Fruit fly (Drosophila melanogaster): Measurements from ENCODE around the gene sqd.

The sqd gene

dm6 chr3R:13693753-13694152, 47.6 kb upstream of the sqd start, which contains the start of gene CG14367:
Gene CG14367 (plus strand): TSS chr3R:13694053.
- TF ChIP-seq Elba2 (GFP tag; optimal IDR thresholded peaks at IDR 0.05) (no peak), Xrp1 (GFP tag; IDR thresholded peaks at IDR 0.05) (no peak)

dm6 chr3R:13686371-13687211, 40.5 kb upstream of the sqd start, which contains the start of gene omd:
Gene omd (minus strand): TSS chr3R:13687210.
- TF ChIP-seq CG6254 (GFP tag; optimal IDR thresholded peaks at IDR 0.05), result peak; percentile 61
- TF ChIP-seq CTCF (GFP tag; optimal IDR thresholded peaks at IDR 0.05), result peak; percentile 36
- no peak for TF ChIP-seq nerfin-2 (GFP tag; IDR thresholded peaks at IDR 0.05; ENCODE audit: partially characterized antibody)
- TF ChIP-seq twi (tag; optimal IDR thresholded peaks at IDR 0.05), result no peak
- peak; percentile 19 for TF ChIP-seq Sox102F (GFP tag; optimal IDR thresholded peaks at IDR 0.05)
- TF ChIP-seq CG32532 (GFP tag; IDR thresholded peaks at IDR 0.05), result peak; percentile 43
- no peak for TF ChIP-seq Scr (GFP tag; IDR thresholded peaks at IDR 0.05; ENCODE audit: partially characterized antibody)
- no peak for TF ChIP-seq CG3726 (GFP tag; IDR thresholded peaks at IDR 0.05)
- peak; percentile 44 for TF ChIP-seq CG12942 (GFP tag; optimal IDR thresholded peaks at IDR 0.05)
- peak; percentile 43 for TF ChIP-seq chn (GFP tag; optimal IDR thresholded peaks at IDR 0.05)
- peak; percentile 77 for TF ChIP-seq caup (GFP tag; optimal IDR thresholded peaks at IDR 0.05; ENCODE audit: severe bottlenecking)
- peak; percentile 10 for TF ChIP-seq MESR4 (GFP tag; optimal IDR thresholded peaks at IDR 0.05)
- TF ChIP-seq CG12219 (GFP tag; optimal IDR thresholded peaks at IDR 0.05), result peak; percentile 61
- TF ChIP-seq CG14441 (GFP tag; IDR thresholded peaks at IDR 0.05), result peak; percentile 59; the same call in 1 of the 2 replicates
- TF ChIP-seq CG31388 (GFP tag; optimal IDR thresholded peaks at IDR 0.05), result no peak
- TF ChIP-seq CG17612 (GFP tag; IDR thresholded peaks at IDR 0.05), result peak; percentile 45; the same call in 1 of the 2 replicates
- peak; percentile 82 for TF ChIP-seq CG10431 (GFP tag; optimal IDR thresholded peaks at IDR 0.05)
- peak; percentile 26; the same call in 1 of the 2 replicates for TF ChIP-seq al (GFP tag; IDR thresholded peaks at IDR 0.05)
- peak; percentile 81 for TF ChIP-seq grn (GFP tag; optimal IDR thresholded peaks at IDR 0.05)
- peak; percentile 52 for TF ChIP-seq en (GFP tag; optimal IDR thresholded peaks at IDR 0.05)
- TF ChIP-seq cas (GFP tag; IDR thresholded peaks at IDR 0.05), result no peak
- TF ChIP-seq CG13123 (GFP tag; optimal IDR thresholded peaks at IDR 0.05), result peak; percentile 33
- no peak for TF ChIP-seq CG7357 (GFP tag; IDR thresholded peaks at IDR 0.05)
- TF ChIP-seq run (tag; optimal IDR thresholded peaks at IDR 0.05), result no peak
- TF ChIP-seq CG8924 (tag; optimal IDR thresholded peaks at IDR 0.05), result peak; percentile 62
- no peak for TF ChIP-seq CG4730 (GFP tag; IDR thresholded peaks at IDR 0.05)
- peak; percentile 11 for TF ChIP-seq trem (tag; optimal IDR thresholded peaks at IDR 0.05)
- no peak for TF ChIP-seq Dip2 (GFP tag; IDR thresholded peaks at IDR 0.05)
- TF ChIP-seq croc (GFP tag; conservative IDR thresholded peaks at IDR 0.05), result peak; percentile 29; the same call in 2 of the 3 replicates
- TF ChIP-seq Pdp1 (GFP tag; optimal IDR thresholded peaks at IDR 0.05), result peak; percentile 43 to 83
- 0 out of 2 replicates have a peak, but pooled peaks have one; percentile 30 for TF ChIP-seq sens-2 (GFP tag; IDR thresholded peaks at IDR 0.05)
- 0 out of 2 replicates have a peak, but pooled peaks have one; percentile 15 for TF ChIP-seq CG3847 (GFP tag; IDR thresholded peaks at IDR 0.05)
- TF ChIP-seq CkIIα-i1 (GFP tag; IDR thresholded peaks at IDR 0.05), result no peak
- TF ChIP-seq CG8290 (GFP tag; optimal IDR thresholded peaks at IDR 0.05), result no peak
- peak in 1 of 2 experiments; percentile 51 for TF ChIP-seq CG8290 (tag; optimal IDR thresholded peaks at IDR 0.05)
- TF ChIP-seq fru (optimal IDR thresholded peaks at IDR 0.05), result no peak
- no peak for TF ChIP-seq sisA (GFP tag; IDR thresholded peaks at IDR 0.05)
- no peak for TF ChIP-seq CG11093 (GFP tag; IDR thresholded peaks at IDR 0.05)
- peak; percentile 33 for TF ChIP-seq cato (GFP tag; optimal IDR thresholded peaks at IDR 0.05; ENCODE audit: borderline replicate concordance)
- TF ChIP-seq yki (optimal IDR thresholded peaks at IDR 0.05), result no peak
- TF ChIP-seq lbe (GFP tag; optimal IDR thresholded peaks at IDR 0.05), result no peak
- peak; percentile 71 for TF ChIP-seq trh (GFP tag; optimal IDR thresholded peaks at IDR 0.05)
- TF ChIP-seq CG10959 (GFP tag; IDR thresholded peaks at IDR 0.05), result peak; percentile 56; the same call in 1 of the 2 replicates
- peak; percentile 87 for TF ChIP-seq lab (GFP tag; optimal IDR thresholded peaks at IDR 0.05)
- TF ChIP-seq CG31365 (tag; optimal IDR thresholded peaks at IDR 0.05), result peak; percentile 45
- TF ChIP-seq CG4424 (GFP tag; optimal IDR thresholded peaks at IDR 0.05), result peak; percentile 47
- peak; percentile 74 for TF ChIP-seq ac (GFP tag; optimal IDR thresholded peaks at IDR 0.05)
